ENCODE assay signal across 5 worm cellular contexts in the genomic region with DNA sequence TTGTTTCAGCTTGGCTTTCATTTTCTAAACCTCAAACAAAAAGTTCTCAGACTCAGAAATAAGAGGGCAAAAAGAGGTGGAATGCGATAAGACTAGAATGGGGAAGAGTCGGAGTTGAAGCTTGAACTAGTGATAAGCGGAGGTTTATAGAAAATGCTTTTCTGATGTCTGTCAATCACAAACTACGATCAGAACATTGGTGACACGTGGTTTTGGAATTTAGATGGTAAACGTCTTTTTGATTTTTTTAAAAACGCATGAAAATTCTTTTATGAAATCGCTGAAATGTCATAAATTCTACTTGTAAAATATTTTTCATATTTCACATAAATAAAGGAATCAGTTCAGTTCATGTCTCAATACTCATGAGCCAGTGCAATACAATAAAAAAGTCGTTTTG.
TF ChIP-seq lines count a peak whose summit lies in the region.

A gene (minus strand): TSS at position 78 of the 400 bp plus-strand sequence.

TF ChIP-seq in whole organism, L1 larva, 84 proteins besides CTCF, POLR2A, EP300 and RAD21:
- TF ChIP-seq elt-2 (tag; optimal IDR thresholded peaks at IDR 0.05; lab: Kevin White, UChicago) (peak; percentile 35), lin-39 (tag; optimal IDR thresholded peaks at IDR 0.05; lab: Kevin White, UChicago) (no peak), aly-2 (tag; optimal IDR thresholded peaks at IDR 0.05; lab: Kevin White, UChicago) (no peak), efl-1 (optimal IDR thresholded peaks at IDR 0.05; lab: Kevin White, UChicago) (no peak), efl-1 (GFP tag; optimal IDR thresholded peaks at IDR 0.05 in 1 of 2; lab: Kevin White, UChicago) (peak in 1 of 2 experiments; percentile 76), lin-35 (GFP tag; optimal IDR thresholded peaks at IDR 0.05; lab: Kevin White, UChicago) (peak in 1 of 2 experiments; percentile 11)

TF ChIP-seq in whole organism, L2 larva, 48 proteins besides CTCF, POLR2A, EP300 and RAD21:
- TF ChIP-seq crh-2 (tag; optimal IDR thresholded peaks at IDR 0.05; lab: Kevin White, UChicago) (peak; percentile 42), gmeb-1 (tag; optimal IDR thresholded peaks at IDR 0.05; lab: Kevin White, UChicago) (peak; percentile 30), lin-13 (GFP tag; optimal IDR thresholded peaks at IDR 0.05; lab: Kevin White, UChicago) (no peak), fos-1 (tag; optimal IDR thresholded peaks at IDR 0.05; lab: Kevin White, UChicago) (peak; percentile 31)

TF ChIP-seq in whole organism, L3 larva, 47 proteins besides CTCF, POLR2A, EP300 and RAD21:
- TF ChIP-seq nhr-77 (tag; optimal IDR thresholded peaks at IDR 0.05; lab: Kevin White, UChicago) (no peak), nhr-43 (tag; optimal IDR thresholded peaks at IDR 0.05; lab: Kevin White, UChicago; ENCODE audit: poor library complexity, severe bottlenecking) (no peak), nfya-1 (tag; optimal IDR thresholded peaks at IDR 0.05; lab: Kevin White, UChicago; ENCODE audit: insufficient read depth) (no peak), ceh-82 (tag; optimal IDR thresholded peaks at IDR 0.05; lab: Kevin White, UChicago) (no peak), nhr-67 (tag; optimal IDR thresholded peaks at IDR 0.05; lab: Kevin White, UChicago) (no peak), pqm-1 (tag; optimal IDR thresholded peaks at IDR 0.05; lab: Kevin White, UChicago) (peak; percentile 69), R02D3.7 (tag; optimal IDR thresholded peaks at IDR 0.05; lab: Kevin White, UChicago) (no peak), nhr-237 (tag; optimal IDR thresholded peaks at IDR 0.05; lab: Kevin White, UChicago) (no peak), unc-62 (GFP tag; optimal IDR thresholded peaks at IDR 0.05; lab: Kevin White, UChicago) (no peak), ztf-11 (tag; optimal IDR thresholded peaks at IDR 0.05; lab: Kevin White, UChicago) (no peak), unc-39 (tag; optimal IDR thresholded peaks at IDR 0.05; lab: Kevin White, UChicago) (no peak), elt-2 (tag; optimal IDR thresholded peaks at IDR 0.05; lab: Kevin White, UChicago) (peak; percentile 80), eor-1 (tag; optimal IDR thresholded peaks at IDR 0.05; lab: Kevin White, UChicago) (no peak), snpc-4 (tag; optimal IDR thresholded peaks at IDR 0.05; lab: Kevin White, UChicago) (no peak), nhr-25 (tag; optimal IDR thresholded peaks at IDR 0.05; lab: Kevin White, UChicago) (no peak)

TF ChIP-seq in whole organism, L4 larva, 104 proteins besides CTCF, POLR2A, EP300 and RAD21 (continues in another document):
- TF ChIP-seq spr-1 (tag; optimal IDR thresholded peaks at IDR 0.05; lab: Kevin White, UChicago) (no peak), madf-9 (GFP tag; conservative IDR thresholded peaks at IDR 0.05; lab: Robert Waterston, UW) (no peak), tag-97 (GFP tag; IDR thresholded peaks at IDR 0.05; lab: Robert Waterston, UW) (no peak), egl-27 (tag; optimal IDR thresholded peaks at IDR 0.05; lab: Kevin White, UChicago) (no peak), zip-2 (tag; optimal IDR thresholded peaks at IDR 0.05; lab: Kevin White, UChicago) (no peak), nhr-28 (tag; optimal IDR thresholded peaks at IDR 0.05; lab: Kevin White, UChicago) (peak; percentile 72), D1046.2 (GFP tag; IDR thresholded peaks at IDR 0.05; lab: Robert Waterston, UW) (no peak), zfp-3 (GFP tag; conservative IDR thresholded peaks at IDR 0.05; lab: Robert Waterston, UW) (no peak), dve-1 (tag; optimal IDR thresholded peaks at IDR 0.05; lab: Kevin White, UChicago; ENCODE audit: insufficient read depth) (peak; percentile 83), lin-1 (GFP tag; IDR thresholded peaks at IDR 0.05; lab: Robert Waterston, UW) (no peak), mxl-2 (GFP tag; conservative IDR thresholded peaks at IDR 0.05; lab: Robert Waterston, UW) (no peak), daf-16 (GFP tag; optimal IDR thresholded peaks at IDR 0.05; lab: Kevin White, UChicago) (no peak), daf-16 (tag; optimal IDR thresholded peaks at IDR 0.05; lab: Kevin White, UChicago) (peak; percentile 70), R02D3.7 (tag; optimal IDR thresholded peaks at IDR 0.05; lab: Kevin White, UChicago) (no peak), unc-39 (tag; optimal IDR thresholded peaks at IDR 0.05; lab: Kevin White, UChicago) (no peak), nhr-6 (tag; optimal IDR thresholded peaks at IDR 0.05; lab: Kevin White, UChicago) (no peak), fkh-10 (GFP tag; optimal IDR thresholded peaks at IDR 0.05; lab: Kevin White, UChicago) (no peak), lim-7 (GFP tag; IDR thresholded peaks at IDR 0.05; lab: Robert Waterston, UW) (no peak), pha-4 (GFP tag; IDR thresholded peaks at IDR 0.05; lab: Robert Waterston, UW) (peak; percentile 42; the same call in 1 of the 2 replicates), pha-4 (tag; optimal IDR thresholded peaks at IDR 0.05; lab: Kevin White, UChicago) (no peak), mdt-29 (GFP tag; IDR thresholded peaks at IDR 0.05; lab: Robert Waterston, UW) (no peak), F44E2.7 (GFP tag; IDR thresholded peaks at IDR 0.05; lab: Robert Waterston, UW) (no peak), pqm-1 (tag; optimal IDR thresholded peaks at IDR 0.05; lab: Kevin White, UChicago) (peak; percentile 42), daf-8 (GFP tag; IDR thresholded peaks at IDR 0.05; lab: Robert Waterston, UW) (no peak), hlh-30 (tag; optimal IDR thresholded peaks at IDR 0.05; lab: Kevin White, UChicago; ENCODE audit: insufficient read depth) (peak; percentile 45), ctbp-1 (GFP tag; IDR thresholded peaks at IDR 0.05; lab: Robert Waterston, UW) (no peak), nhr-42 (GFP tag; IDR thresholded peaks at IDR 0.05; lab: Robert Waterston, UW) (no peak), fos-1 (tag; optimal IDR thresholded peaks at IDR 0.05; lab: Kevin White, UChicago) (no peak), nhr-48 (tag; optimal IDR thresholded peaks at IDR 0.05; lab: Kevin White, UChicago) (peak; percentile 29), zag-1 (tag; optimal IDR thresholded peaks at IDR 0.05; lab: Kevin White, UChicago) (no peak), mdl-1 (tag; optimal IDR thresholded peaks at IDR 0.05; lab: Kevin White, UChicago) (peak in 1 of 2 experiments; percentile 3), zip-11 (GFP tag; IDR thresholded peaks at IDR 0.05; lab: Robert Waterston, UW) (no peak), unc-62 (GFP tag; optimal IDR thresholded peaks at IDR 0.05 in 1 of 2; lab: Kevin White, UChicago) (no peak), unc-62 (tag; optimal IDR thresholded peaks at IDR 0.05; lab: Kevin White, UChicago) (no peak)

TF ChIP-seq in whole organism, young adult, 124 proteins besides CTCF, POLR2A, EP300 and RAD21:
- TF ChIP-seq ceh-40 (GFP tag; IDR thresholded peaks at IDR 0.05; lab: Robert Waterston, UW): no peak
- TF ChIP-seq cebp-1 (GFP tag; IDR thresholded peaks at IDR 0.05; lab: Robert Waterston, UW): no peak
- peak; percentile 45 for TF ChIP-seq cebp-1 (tag; optimal IDR thresholded peaks at IDR 0.05; lab: Kevin White, UChicago)
- peak; percentile 4 for TF ChIP-seq ztf-22 (GFP tag; optimal IDR thresholded peaks at IDR 0.05; lab: Kevin White, UChicago)
- TF ChIP-seq dpl-1 (GFP tag; optimal IDR thresholded peaks at IDR 0.05; lab: Kevin White, UChicago): no peak
- peak; percentile 81 to 83 for TF ChIP-seq let-607 (tag; optimal IDR thresholded peaks at IDR 0.05; lab: Kevin White, UChicago)
- no peak for TF ChIP-seq attf-5 (GFP tag; optimal IDR thresholded peaks at IDR 0.05; lab: Kevin White, UChicago)
- peak; percentile 33 for TF ChIP-seq atf-7 (tag; optimal IDR thresholded peaks at IDR 0.05; lab: Kevin White, UChicago)
- peak; percentile 14 for TF ChIP-seq pha-4 (tag; optimal IDR thresholded peaks at IDR 0.05; lab: Kevin White, UChicago)
- no peak for TF ChIP-seq aptf-2 (GFP tag; conservative IDR thresholded peaks at IDR 0.05; lab: Robert Waterston, UW)
- no peak for TF ChIP-seq tlf-1 (GFP tag; optimal IDR thresholded peaks at IDR 0.05; lab: Kevin White, UChicago)
- TF ChIP-seq F49E8.2 (tag; optimal IDR thresholded peaks at IDR 0.05; lab: Kevin White, UChicago; ENCODE audit: insufficient read depth): no peak
- no peak for TF ChIP-seq egrh-3 (GFP tag; IDR thresholded peaks at IDR 0.05; lab: Robert Waterston, UW)
- peak; percentile 77 for TF ChIP-seq nhr-80 (tag; optimal IDR thresholded peaks at IDR 0.05; lab: Kevin White, UChicago)
- TF ChIP-seq B0019.2 (GFP tag; conservative IDR thresholded peaks at IDR 0.05; lab: Robert Waterston, UW): no peak
- no peak for TF ChIP-seq nhr-90 (tag; optimal IDR thresholded peaks at IDR 0.05; lab: Kevin White, UChicago)
- TF ChIP-seq Y95B8A.8 (GFP tag; IDR thresholded peaks at IDR 0.05; lab: Robert Waterston, UW): no peak
- TF ChIP-seq Y56A3A.18 (GFP tag; IDR thresholded peaks at IDR 0.05; lab: Robert Waterston, UW): 0 out of 2 replicates have a peak, but pooled peaks have one; percentile 46
- no peak for TF ChIP-seq akir-1 (GFP tag; optimal IDR thresholded peaks at IDR 0.05; lab: Kevin White, UChicago)
- no peak for TF ChIP-seq ceh-100 (GFP tag; IDR thresholded peaks at IDR 0.05; lab: Robert Waterston, UW)
- no peak for TF ChIP-seq madf-8 (GFP tag; conservative IDR thresholded peaks at IDR 0.05; lab: Robert Waterston, UW)
